Worm (Caenorhabditis elegans) whole organism, L1 larva: ENCODE measurements around the gene cut-3.

Experiments
- C04F5.9 ChIP-seq: sonication (generic microtip); optimal IDR thresholded peaks from 2 replicates; lab custom pipeline; 2016; ENCODE audit warnings: missing genetic modification characterization, missing compliant biosample characterization
- C34B4.2 ChIP-seq: sonication (generic microtip); optimal IDR thresholded peaks from 2 replicates; lab custom pipeline; 2017; ENCODE audit warnings: mild to moderate bottlenecking, missing genetic modification characterization, missing compliant biosample characterization
- aha-1 ChIP-seq: fragments of 150-350 bp; optimal IDR thresholded peaks from 2 replicates; lab custom pipeline; 2014; ENCODE audit warnings: missing biosample characterization, missing genetic modification characterization
- alr-1 ChIP-seq: fragments of 200-800 bp; sonication (Bioruptor generic); optimal IDR thresholded peaks from 2 replicates; lab custom pipeline; 2018; ENCODE audit warnings: borderline replicate concordance, mild to moderate bottlenecking, missing genetic modification characterization, missing compliant biosample characterization
- ama-1 ChIP-seq: fragments of 150-350 bp; optimal IDR thresholded peaks from 2 replicates; lab custom pipeline; 2014
- blmp-1 ChIP-seq: fragments of 150-350 bp; optimal IDR thresholded peaks from 2 replicates; lab custom pipeline; 2014; ENCODE audit warnings: missing biosample characterization, missing genetic modification characterization
- ceh-82 ChIP-seq, 3 experiments: fragments of 150-350 bp in 1 of 3; sonication (generic microtip) in 2 of 3; optimal IDR thresholded peaks; 2 replicates each; lab custom pipeline; 2014 to 2017; ENCODE audit warnings: missing biosample characterization in 3 of 3, missing genetic modification characterization in 3 of 3
- ces-1 ChIP-seq: fragments of 150-350 bp; optimal IDR thresholded peaks from 2 replicates; lab custom pipeline; 2014; ENCODE audit warnings: missing biosample characterization, missing genetic modification reagents, missing genetic modification characterization
- dpl-1 ChIP-seq, 3 experiments: fragments of 150-350 bp in 2 of 3; sonication (generic microtip) in 1 of 3; optimal IDR thresholded peaks; 2 replicates each; lab custom pipeline; 2014 to 2017; ENCODE audit warnings: missing biosample characterization in 3 of 3, missing genetic modification characterization in 3 of 3, missing genetic modification reagents in 3 of 3
- efl-1 ChIP-seq, 4 experiments: fragments of 150-350 bp; optimal IDR thresholded peaks in 3 of 4; peaks in 1 of 4; 1 replicate in 1 of 4; 2 replicates in 3 of 4; lab custom pipeline; 2014; ENCODE audit warnings: missing biosample characterization in 2 of 4, missing genetic modification characterization in 2 of 4, missing genetic modification reagents in 2 of 4
- egl-13 ChIP-seq: sonication (generic microtip); optimal IDR thresholded peaks from 2 replicates; lab custom pipeline; 2016; ENCODE audit warnings: missing genotype, missing genetic modification reagents, missing genetic modification characterization, missing compliant biosample characterization
- elt-3 ChIP-seq, 6 experiments: fragments of 150-350 bp in 1 of 6; sonication (generic microtip); optimal IDR thresholded peaks; 2 replicates each; lab custom pipeline; 2017 to 2018; ENCODE audit warnings: missing biosample characterization in 6 of 6, missing genetic modification characterization in 6 of 6, inconsistent platforms in 1 of 6
- ets-5 ChIP-seq: fragments of 200-800 bp; sonication (Bioruptor generic); IDR thresholded peaks from 2 replicates; pipeline ENCODE4 v1.3.6; 2022; ENCODE audit warnings: missing genetic modification characterization, missing compliant biosample characterization
- jun-1 ChIP-seq: fragments of 150-350 bp; optimal IDR thresholded peaks from 2 replicates; lab custom pipeline; 2014; ENCODE audit warnings: missing biosample characterization, missing genetic modification reagents, missing genetic modification characterization
- lin-13 ChIP-seq: fragments of 150-350 bp; optimal IDR thresholded peaks from 2 replicates; lab custom pipeline; 2014; ENCODE audit warnings: missing biosample characterization, missing genetic modification reagents, missing genetic modification characterization
- lin-14 ChIP-seq: fragments of 200-800 bp; sonication (Bioruptor generic); optimal IDR thresholded peaks from 2 replicates; lab custom pipeline; 2018; ENCODE audit warnings: mild to moderate bottlenecking, missing genetic modification characterization, moderate library complexity, missing compliant biosample characterization
- lin-35 ChIP-seq, 2 experiments: fragments of 150-350 bp; optimal IDR thresholded peaks; 2 replicates each; lab custom pipeline; 2014; ENCODE audit warnings: missing biosample characterization in 2 of 2, missing genetic modification characterization in 2 of 2, missing genetic modification reagents in 2 of 2
- lin-39 ChIP-seq: fragments of 150-350 bp; optimal IDR thresholded peaks from 2 replicates; lab custom pipeline; 2014; ENCODE audit warnings: missing biosample characterization, missing genetic modification reagents, missing genetic modification characterization
- lsy-2 ChIP-seq, 2 experiments: fragments of 150-350 bp; optimal IDR thresholded peaks; 2 replicates each; lab custom pipeline; 2014; ENCODE audit warnings: missing biosample characterization in 2 of 2, missing genetic modification characterization in 2 of 2
- mab-9 ChIP-seq: fragments of 200-800 bp; sonication (Bioruptor generic); IDR thresholded peaks from 2 replicates; pipeline ENCODE4 v1.3.6; 2022; ENCODE audit warnings: missing genetic modification reagents, missing genetic modification characterization, missing compliant biosample characterization
- nhr-19 ChIP-seq: fragments of 200-800 bp; sonication (Bioruptor generic); conservative IDR thresholded peaks from 2 replicates; pipeline ENCODE4 v1.3.6; 2022; ENCODE audit warnings: missing genetic modification characterization, missing compliant biosample characterization
- nhr-20 ChIP-seq: sonication (generic microtip); optimal IDR thresholded peaks from 2 replicates; lab custom pipeline; 2016; ENCODE audit warnings: mild to moderate bottlenecking, missing genetic modification characterization, missing compliant biosample characterization
- nhr-237 ChIP-seq: fragments of 150-350 bp; optimal IDR thresholded peaks from 2 replicates; lab custom pipeline; 2014; ENCODE audit warnings: missing biosample characterization, missing genetic modification characterization
- nhr-28 ChIP-seq: fragments of 150-350 bp; optimal IDR thresholded peaks from 2 replicates; lab custom pipeline; 2014; ENCODE audit warnings: missing biosample characterization, missing genetic modification characterization
- nhr-47 ChIP-seq: sonication (generic microtip); optimal IDR thresholded peaks from 2 replicates; lab custom pipeline; 2016; ENCODE audit warnings: mild to moderate bottlenecking, missing genetic modification characterization, moderate library complexity, missing compliant biosample characterization
- nhr-71 ChIP-seq: sonication (generic microtip); optimal IDR thresholded peaks from 2 replicates; lab custom pipeline; 2016; ENCODE audit warnings: mild to moderate bottlenecking, missing genetic modification characterization, moderate library complexity, missing compliant biosample characterization
- nhr-77 ChIP-seq: fragments of 150-350 bp; optimal IDR thresholded peaks from 2 replicates; lab custom pipeline; 2014; ENCODE audit warnings: missing biosample characterization, missing genetic modification characterization
- nhr-84 ChIP-seq: sonication (generic microtip); optimal IDR thresholded peaks from 2 replicates; lab custom pipeline; 2017; ENCODE audit warnings: missing biosample characterization, missing genetic modification characterization
- nhr-85 ChIP-seq: sonication (generic microtip); peaks from one replicate; lab custom pipeline; 2016; ENCODE audit warnings: missing genetic modification characterization, inconsistent platforms, missing compliant biosample characterization
- pag-3 ChIP-seq: sonication (generic microtip); optimal IDR thresholded peaks from 2 replicates; lab custom pipeline; 2017; ENCODE audit warnings: missing genetic modification characterization, mild to moderate bottlenecking, missing compliant biosample characterization, antibody characterized with exemption, borderline replicate concordance; ENCODE audit not compliant: insufficient read depth
- pqm-1 ChIP-seq: sonication (generic microtip); optimal IDR thresholded peaks from 3 replicates; lab custom pipeline; 2017; ENCODE audit warnings: missing biosample characterization, missing genetic modification characterization
- rnt-1 ChIP-seq: sonication (generic microtip); optimal IDR thresholded peaks from 2 replicates; lab custom pipeline; 2016; ENCODE audit warnings: mild to moderate bottlenecking, missing genetic modification characterization, moderate library complexity, missing compliant biosample characterization
- skn-1 ChIP-seq: fragments of 150-350 bp; optimal IDR thresholded peaks from 2 replicates; lab custom pipeline; 2014; ENCODE audit warnings: missing biosample characterization, missing genetic modification characterization
- sptf-1 ChIP-seq: fragments of 150-350 bp; optimal IDR thresholded peaks from 2 replicates; lab custom pipeline; 2014; ENCODE audit warnings: missing biosample characterization, missing genetic modification characterization
- swsn-7 ChIP-seq: sonication (generic microtip); optimal IDR thresholded peaks from 2 replicates; lab custom pipeline; 2016; ENCODE audit warnings: missing genetic modification characterization, missing compliant biosample characterization
- tbx-2 ChIP-seq: sonication (generic microtip); optimal IDR thresholded peaks from 2 replicates; lab custom pipeline; 2016; ENCODE audit warnings: missing genetic modification characterization, missing compliant biosample characterization
- tlp-1 ChIP-seq: fragments of 150-350 bp; optimal IDR thresholded peaks from 2 replicates; lab custom pipeline; 2014; ENCODE audit warnings: missing biosample characterization, missing genetic modification characterization
- unc-30 ChIP-seq: sonication (generic microtip); optimal IDR thresholded peaks from 2 replicates; lab custom pipeline; 2017; ENCODE audit warnings: missing biosample characterization, missing genetic modification characterization
- unc-62 ChIP-seq: fragments of 150-350 bp; optimal IDR thresholded peaks from 2 replicates; lab custom pipeline; 2014; ENCODE audit warnings: missing biosample characterization, missing genetic modification reagents, missing genetic modification characterization
- unc-86 ChIP-seq: sonication (generic microtip); optimal IDR thresholded peaks from 2 replicates; lab custom pipeline; 2016; ENCODE audit warnings: missing genetic modification characterization, missing compliant biosample characterization
- unc-98 ChIP-seq: fragments of 200-800 bp; sonication (Bioruptor generic); IDR thresholded peaks from 2 replicates; pipeline ENCODE4 v1.3.6; 2022; ENCODE audit warnings: missing genetic modification characterization, missing compliant biosample characterization
- vab-15 ChIP-seq: sonication (generic microtip); optimal IDR thresholded peaks from 2 replicates; lab custom pipeline; 2017; ENCODE audit warnings: missing genotype, mild to moderate bottlenecking, missing genetic modification characterization, missing compliant biosample characterization
- xbp-1 ChIP-seq: sonication (generic microtip); optimal IDR thresholded peaks from 2 replicates; lab custom pipeline; 2016; ENCODE audit warnings: missing genetic modification characterization, missing compliant biosample characterization
- zip-4 ChIP-seq: fragments of 200-800 bp; sonication (Bioruptor generic); optimal IDR thresholded peaks from 2 replicates; lab custom pipeline; 2018; ENCODE audit warnings: mild to moderate bottlenecking, missing genetic modification characterization, moderate library complexity, missing compliant biosample characterization
- ztf-4 ChIP-seq: fragments of 150-350 bp; optimal IDR thresholded peaks from 2 replicates; lab custom pipeline; 2014; ENCODE audit warnings: missing biosample characterization, missing genetic modification characterization

cut-3 gene

ce11 chrII:8483124-8483792 is 36.6 kb upstream of the cut-3 start:
- peak; percentile 40 for TF ChIP-seq nhr-237 (tag; lab: Kevin White, UChicago)
- peak; percentile 13 for TF ChIP-seq swsn-7 (tag; lab: Kevin White, UChicago)
- TF ChIP-seq lin-39 (tag; lab: Kevin White, UChicago) = no peak
- peak; percentile 66 for TF ChIP-seq nhr-85
- TF ChIP-seq nhr-47 (tag; lab: Kevin White, UChicago) = peak; percentile 2
- peak; percentile 69 for TF ChIP-seq lin-14 (GFP tag; lab: Kevin White, UChicago)
- no peak for TF ChIP-seq sptf-1 (tag; lab: Kevin White, UChicago)
- peak; percentile 33 to 51 for TF ChIP-seq efl-1 (optimal IDR thresholded peaks at IDR 0.05; lab: Kevin White, UChicago)
- TF ChIP-seq efl-1 (GFP tag; optimal IDR thresholded peaks at IDR 0.05 in 1 of 2; lab: Kevin White, UChicago) = peak; percentile 68 to 93
- no peak for TF ChIP-seq zip-4 (GFP tag; lab: Kevin White, UChicago)
- TF ChIP-seq ceh-82 (tag; optimal IDR thresholded peaks at IDR 0.05; lab: Kevin White, UChicago) = peak in 1 of 3 experiments; percentile 34
- TF ChIP-seq nhr-20 (tag; lab: Kevin White, UChicago) = no peak
- peak; percentile 6 for TF ChIP-seq unc-86 (tag; lab: Kevin White, UChicago)
- TF ChIP-seq elt-3 (tag; optimal IDR thresholded peaks at IDR 0.05; lab: Kevin White, UChicago) = no peak
- TF ChIP-seq pqm-1 (tag; lab: Kevin White, UChicago) = no peak
- no peak for TF ChIP-seq unc-98 (GFP tag; lab: Robert Waterston, UW)
- TF ChIP-seq pag-3 (tag; lab: Kevin White, UChicago) = no peak
- TF ChIP-seq dpl-1 (GFP tag; optimal IDR thresholded peaks at IDR 0.05; lab: Kevin White, UChicago) = peak; percentile 45 to 75 (median 56)
- no peak for TF ChIP-seq vab-15 (tag; lab: Kevin White, UChicago)
- TF ChIP-seq lin-35 (GFP tag; optimal IDR thresholded peaks at IDR 0.05; lab: Kevin White, UChicago) = peak; percentile 28 to 74
- TF ChIP-seq C34B4.2 (tag; lab: Kevin White, UChicago) = no peak
- TF ChIP-seq lin-13 = no peak
- peak; percentile 34 for TF ChIP-seq egl-13 (tag; lab: Kevin White, UChicago)
- TF ChIP-seq nhr-84 (tag; lab: Kevin White, UChicago) = no peak
- TF ChIP-seq nhr-71 (tag; lab: Kevin White, UChicago) = peak; percentile 48
- TF ChIP-seq nhr-19 = peak; percentile 33
- TF ChIP-seq rnt-1 = peak; percentile 41
- TF ChIP-seq lsy-2 (tag; optimal IDR thresholded peaks at IDR 0.05; lab: Kevin White, UChicago) = peak; percentile 56 to 93

ce11 chrII:8481731-8482253 is 35.2 kb upstream of the cut-3 start, which contains the start of gene M05D6.5:
TSS of gene M05D6.5 (minus strand) at chrII:8482203.
- no peak for TF ChIP-seq swsn-7 (tag; lab: Kevin White, UChicago)
- peak; percentile 52 for TF ChIP-seq ztf-4 (tag; lab: Kevin White, UChicago)
- TF ChIP-seq, all 84 proteins: peak for 1

- TF ChIP-seq nhr-237 (tag; lab: Kevin White, UChicago) (no peak), ama-1 (lab: Kevin White, UChicago) (no peak), tbx-2 (tag; lab: Kevin White, UChicago) (no peak), lin-35 (GFP tag; optimal IDR thresholded peaks at IDR 0.05; lab: Kevin White, UChicago) (no peak), unc-62 (GFP tag; lab: Kevin White, UChicago) (no peak), ces-1 (GFP tag; lab: Kevin White, UChicago) (no peak), sptf-1 (tag; lab: Kevin White, UChicago) (no peak), ztf-4 (tag; lab: Kevin White, UChicago) (peak; percentile 50), blmp-1 (tag; lab: Kevin White, UChicago) (no peak), lin-39 (tag; lab: Kevin White, UChicago) (no peak), unc-30 (tag; lab: Kevin White, UChicago) (no peak), lsy-2 (tag; optimal IDR thresholded peaks at IDR 0.05; lab: Kevin White, UChicago) (peak in 1 of 2 experiments; percentile 48), dpl-1 (GFP tag; optimal IDR thresholded peaks at IDR 0.05; lab: Kevin White, UChicago) (no peak), lin-14 (GFP tag; lab: Kevin White, UChicago) (peak; percentile 59), alr-1 (tag; lab: Kevin White, UChicago) (no peak), pqm-1 (tag; lab: Kevin White, UChicago) (no peak), mab-9 (GFP tag; lab: Robert Waterston, UW) (no peak), nhr-28 (no peak), ets-5 (GFP tag; lab: Robert Waterston, UW) (no peak), aha-1 (tag; lab: Kevin White, UChicago) (no peak), C04F5.9 (tag; lab: Kevin White, UChicago) (no peak), nhr-77 (tag; lab: Kevin White, UChicago) (no peak), nhr-19 (peak; percentile 82), skn-1 (tag; lab: Kevin White, UChicago) (peak; percentile 9), xbp-1 (tag; lab: Kevin White, UChicago) (no peak), tlp-1 (tag; lab: Kevin White, UChicago) (no peak), jun-1 (tag; lab: Kevin White, UChicago) (no peak)
These were observed 34.5 kb upstream of the cut-3 start for ce11 chrII:8481033-8481708.
